Fruit fly (Drosophila melanogaster): ENCODE measurements around the gene CG44088.
A peak's percentile ranks its signal among the peaks of the same experiment; 100 is the strongest.

CG44088 gene

DNA sequence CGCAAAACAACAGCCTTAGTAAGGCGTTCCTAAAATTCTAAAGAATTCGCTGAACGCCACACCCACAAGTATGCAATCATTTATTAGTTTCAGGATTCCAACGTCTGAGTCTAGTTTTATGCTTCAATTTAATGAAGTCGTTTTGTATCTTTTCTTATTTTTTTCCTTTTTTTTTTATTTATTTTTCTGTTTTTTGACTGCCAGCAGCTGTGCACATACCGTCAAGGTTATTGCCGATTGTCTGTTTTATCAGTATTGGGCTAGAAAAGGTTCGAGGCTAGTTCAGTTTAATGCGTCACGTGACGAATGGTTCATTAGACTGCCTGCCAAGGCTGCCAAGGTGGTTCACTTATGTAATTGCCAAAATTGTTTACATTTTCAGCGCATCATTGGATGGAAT lies 13.5 kb downstream of the CG44088 start (continued):
- TF ChIP-seq Ets96B (tag; optimal IDR thresholded peaks at IDR 0.05): no peak
- peak; percentile 57 for TF ChIP-seq vri (GFP tag; optimal IDR thresholded peaks at IDR 0.05)
- TF ChIP-seq Sox14 (GFP tag; optimal IDR thresholded peaks at IDR 0.05): no peak
- TF ChIP-seq topi (GFP tag; optimal IDR thresholded peaks at IDR 0.05): no peak
- no peak for TF ChIP-seq CG11762 (GFP tag; optimal IDR thresholded peaks at IDR 0.05; ENCODE audit: insufficient read depth)
- peak; percentile 7 for TF ChIP-seq Sox102F (GFP tag; optimal IDR thresholded peaks at IDR 0.05)

DNA sequence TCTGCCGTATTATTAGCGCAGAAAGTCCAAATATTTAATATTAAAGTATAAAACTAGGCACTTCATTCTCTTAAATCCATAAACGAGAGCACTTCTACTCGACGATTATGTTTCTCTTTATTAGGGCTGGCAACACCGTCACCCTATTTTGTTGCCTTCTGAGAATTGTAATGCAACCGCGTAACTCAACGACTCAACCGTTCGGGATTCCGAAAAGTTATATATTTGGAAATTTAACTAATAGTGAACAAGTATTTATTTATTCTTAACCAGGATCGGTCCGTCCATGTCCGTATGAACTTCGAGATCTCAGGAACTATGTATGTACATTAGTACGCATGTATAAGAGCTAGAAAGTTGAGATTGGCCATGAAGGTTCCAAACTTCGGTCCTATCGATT lies 25.1 kb downstream of the CG44088 start, which contains the start of gene atms:
atms (plus strand) TSS at position 301 of the 400 bp plus-strand sequence.
- no peak for TF ChIP-seq salr (GFP tag; optimal IDR thresholded peaks at IDR 0.05)
- no peak for TF ChIP-seq CG31627 (GFP tag; optimal IDR thresholded peaks at IDR 0.05)
- no peak for TF ChIP-seq CG7368 (GFP tag; optimal IDR thresholded peaks at IDR 0.05)
- no peak for TF ChIP-seq CG9139 (GFP tag; optimal IDR thresholded peaks at IDR 0.05)
- TF ChIP-seq CG11762 (GFP tag; optimal IDR thresholded peaks at IDR 0.05; ENCODE audit: insufficient read depth): no peak
- no peak for TF ChIP-seq fd59A (GFP tag; optimal IDR thresholded peaks at IDR 0.05)
- no peak for TF ChIP-seq CG8632 (GFP tag; optimal IDR thresholded peaks at IDR 0.05)
- no peak for TF ChIP-seq net (GFP tag; optimal IDR thresholded peaks at IDR 0.05)
- no peak for TF ChIP-seq CG16779 (tag; optimal IDR thresholded peaks at IDR 0.05)
- TF ChIP-seq topi (GFP tag; optimal IDR thresholded peaks at IDR 0.05): no peak
- no peak for TF ChIP-seq fd85E (GFP tag; optimal IDR thresholded peaks at IDR 0.05)

DNA sequence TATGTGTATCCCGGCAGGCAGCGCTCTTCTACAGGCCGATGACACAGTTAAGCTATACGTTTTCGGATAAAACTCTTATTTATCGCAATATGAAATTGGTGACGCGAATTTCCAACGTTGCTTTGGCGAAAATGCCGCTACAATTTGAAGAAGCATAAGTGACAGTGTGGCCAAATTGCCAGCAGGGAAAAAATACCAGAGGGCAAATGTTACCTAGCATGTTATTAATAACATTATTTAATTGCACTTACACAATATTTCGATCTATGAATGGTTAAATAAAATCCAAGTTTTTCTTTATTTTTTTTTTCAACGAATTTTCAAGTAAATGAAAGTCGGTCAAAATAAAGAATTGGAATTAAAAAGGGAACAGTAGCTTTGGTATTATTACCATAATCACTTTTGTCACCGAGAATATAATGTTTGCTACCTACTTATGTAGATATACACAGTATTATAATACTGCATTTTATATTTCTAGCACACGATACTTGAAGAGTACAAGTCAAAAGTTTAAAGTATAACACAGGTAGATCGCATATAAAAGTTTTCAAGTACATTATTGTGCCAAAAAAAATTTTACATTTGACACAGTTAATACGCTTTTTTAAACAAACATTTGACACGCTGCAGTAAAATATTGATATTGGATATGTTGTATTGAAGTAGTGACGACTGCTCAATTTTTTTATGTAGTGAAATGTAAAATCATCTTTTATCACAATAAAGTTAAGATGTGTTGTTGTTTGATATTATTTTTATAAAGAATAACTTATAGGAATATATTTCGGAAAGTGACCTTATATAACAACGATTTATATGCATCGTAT lies 25.8 kb downstream of the CG44088 start, which contains the start of gene tacc:
tacc (minus strand) TSS at position 169 of the 830 bp plus-strand sequence.
- TF ChIP-seq salr (GFP tag; optimal IDR thresholded peaks at IDR 0.05) (no peak), Met (GFP tag; optimal IDR thresholded peaks at IDR 0.05) (no peak), Eip78C (GFP tag) (peak; percentile 70)

DNA sequence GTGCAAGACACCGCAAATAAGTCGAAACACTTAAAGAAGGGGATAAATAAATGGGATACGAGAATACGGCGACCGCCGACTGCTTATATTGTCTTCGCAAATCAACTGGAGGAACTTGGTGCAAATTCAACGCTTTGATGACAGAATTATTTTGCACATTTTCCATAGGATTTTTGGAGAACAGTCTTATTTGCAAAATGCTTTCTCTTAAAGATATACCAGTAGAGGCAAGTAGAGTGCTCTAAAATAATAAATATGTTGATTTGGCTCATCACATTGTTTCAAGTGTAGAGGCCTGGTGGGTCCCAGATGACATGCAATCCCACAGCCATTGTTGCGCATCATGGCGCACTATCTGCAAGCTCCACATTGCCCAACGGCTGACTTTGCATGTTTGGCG lies 27.6 kb downstream of the CG44088 start:
- TF ChIP-seq Ets96B (tag; optimal IDR thresholded peaks at IDR 0.05) (peak; percentile 11), dsx (GFP tag; optimal IDR thresholded peaks at IDR 0.05; ENCODE audit: poor library complexity, severe bottlenecking) (peak; percentile 30), CG8319 (GFP tag; optimal IDR thresholded peaks at IDR 0.05) (no peak), achi (GFP tag; optimal IDR thresholded peaks at IDR 0.05) (no peak), CG6854 (GFP tag; optimal IDR thresholded peaks at IDR 0.05) (no peak), Lpt (GFP tag; optimal IDR thresholded peaks at IDR 0.05) (no peak), Hr4 (GFP tag; optimal IDR thresholded peaks at IDR 0.05) (peak; percentile 23), fkh (GFP tag; optimal IDR thresholded peaks at IDR 0.05) (no peak), Eip93F (GFP tag; optimal IDR thresholded peaks at IDR 0.05) (no peak), CG34406 (GFP tag; optimal IDR thresholded peaks at IDR 0.05) (no peak), CG11294 (GFP tag; IDR thresholded peaks at IDR 0.05) (no peak), fd85E (GFP tag; optimal IDR thresholded peaks at IDR 0.05) (no peak), Eip75B (GFP tag; optimal IDR thresholded peaks at IDR 0.05) (no peak), salr (GFP tag; optimal IDR thresholded peaks at IDR 0.05) (no peak), CG4318 (GFP tag; optimal IDR thresholded peaks at IDR 0.05) (peak; percentile 10), CG8119 (GFP tag; IDR thresholded peaks at IDR 0.05) (peak; percentile 49), topi (GFP tag; optimal IDR thresholded peaks at IDR 0.05) (no peak), CG11902 (GFP tag; optimal IDR thresholded peaks at IDR 0.05) (no peak), Blimp-1 (GFP tag; optimal IDR thresholded peaks at IDR 0.05) (no peak), eg (GFP tag; IDR thresholded peaks at IDR 0.05) (0 out of 3 replicates have a peak, but pooled peaks have one; percentile 33), CG8632 (GFP tag; optimal IDR thresholded peaks at IDR 0.05) (no peak), CG6163 (GFP tag; IDR thresholded peaks at IDR 0.05) (no peak), CG1621 (tag; optimal IDR thresholded peaks at IDR 0.05) (no peak), CG3919 (GFP tag; optimal IDR thresholded peaks at IDR 0.05) (no peak), net (GFP tag; optimal IDR thresholded peaks at IDR 0.05) (peak; percentile 21), Hr39 (GFP tag; optimal IDR thresholded peaks at IDR 0.05) (no peak), pdm3 (GFP tag; optimal IDR thresholded peaks at IDR 0.05) (no peak), CG9139 (GFP tag; optimal IDR thresholded peaks at IDR 0.05) (no peak), CG10669 (GFP tag; optimal IDR thresholded peaks at IDR 0.05) (peak; percentile 47), ss (GFP tag; optimal IDR thresholded peaks at IDR 0.05) (no peak), cyc (GFP tag; optimal IDR thresholded peaks at IDR 0.05) (no peak), CG16779 (tag; optimal IDR thresholded peaks at IDR 0.05) (no peak), Sox15 (GFP tag; optimal IDR thresholded peaks at IDR 0.05) (no peak), dac (GFP tag; optimal IDR thresholded peaks at IDR 0.05) (peak; percentile 13)
